Worm (Caenorhabditis elegans) whole organism, young adult: ENCODE results near the gene vps-53.

ENCODE experiments used
- B0019.2 ChIP-seq: fragments of 200-800 bp; sonication (Bioruptor generic); conservative IDR thresholded peaks from 2 replicates; pipeline ENCODE4 v1.3.6; 2022; ENCODE audit warnings: missing genetic modification reagents, missing genetic modification characterization, missing compliant biosample characterization
- B0336.3 ChIP-seq: fragments of 200-800 bp; sonication (Bioruptor generic); IDR thresholded peaks from 2 replicates; pipeline ENCODE4 v1.3.6; 2022; ENCODE audit warnings: missing genetic modification characterization, missing compliant biosample characterization
- F23B12.7 ChIP-seq: sonication (generic microtip); optimal IDR thresholded peaks from 2 replicates; lab custom pipeline; 2017; ENCODE audit warnings: missing genetic modification characterization, mild to moderate bottlenecking, missing compliant biosample characterization, antibody characterized with exemption, moderate library complexity; ENCODE audit not compliant: insufficient read depth
- F37B4.10 ChIP-seq: fragments of 200-800 bp; sonication (Bioruptor generic); IDR thresholded peaks from 2 replicates; pipeline ENCODE4 v1.3.6; 2022; ENCODE audit warnings: missing genetic modification characterization, missing compliant biosample characterization
- F39B2.1 ChIP-seq: fragments of 200-800 bp; sonication (Bioruptor generic); IDR thresholded peaks from 2 replicates; pipeline ENCODE4 v1.3.6; 2022; ENCODE audit warnings: missing genetic modification reagents, missing genetic modification characterization, missing compliant biosample characterization
- F49E8.2 ChIP-seq: sonication (generic microtip); optimal IDR thresholded peaks from 3 replicates; lab custom pipeline; 2017; ENCODE audit warnings: missing genetic modification characterization, mild to moderate bottlenecking, missing compliant biosample characterization, antibody characterized with exemption, moderate library complexity; ENCODE audit not compliant: insufficient read depth
- F52B5.7 ChIP-seq: sonication (generic microtip); optimal IDR thresholded peaks from 2 replicates; lab custom pipeline; 2016; ENCODE audit warnings: mild to moderate bottlenecking, missing genetic modification characterization, missing compliant biosample characterization
- Y56A3A.18 ChIP-seq: fragments of 200-800 bp; sonication (Bioruptor generic); IDR thresholded peaks from 2 replicates; pipeline ENCODE4 v1.3.6; 2022; ENCODE audit warnings: missing genetic modification reagents, missing genetic modification characterization, missing compliant biosample characterization
- Y67H2A.10 ChIP-seq: fragments of 200-800 bp; sonication (Bioruptor generic); conservative IDR thresholded peaks from 2 replicates; pipeline ENCODE4 v1.3.6; 2022; ENCODE audit warnings: missing genetic modification reagents, missing genetic modification characterization, missing compliant biosample characterization
- Y95B8A.8 ChIP-seq: fragments of 200-800 bp; sonication (Bioruptor generic); IDR thresholded peaks from 2 replicates; pipeline ENCODE4 v1.3.6; 2022; ENCODE audit warnings: missing genetic modification reagents, missing genetic modification characterization, missing compliant biosample characterization
- ama-1 ChIP-seq, 3 experiments: fragments of 150-350 bp in 1 of 3; sonication (generic microtip) in 2 of 3; optimal IDR thresholded peaks; 2 replicates each; lab custom pipeline; 2014 to 2018; ENCODE audit warnings: missing biosample characterization in 2 of 3, missing genetic modification characterization in 2 of 3, missing genetic modification reagents in 2 of 3
- attf-3 ChIP-seq: fragments of 200-800 bp; sonication (Bioruptor generic); conservative IDR thresholded peaks from 2 replicates; pipeline ENCODE4 v1.3.6; 2022; ENCODE audit warnings: missing genetic modification reagents, missing genetic modification characterization, missing compliant biosample characterization
- attf-6 ChIP-seq: fragments of 200-800 bp; sonication (Bioruptor generic); IDR thresholded peaks from 2 replicates; pipeline ENCODE4 v1.3.6; 2022; ENCODE audit warnings: missing genetic modification reagents, missing genetic modification characterization, missing compliant biosample characterization
- cebp-2 ChIP-seq: fragments of 200-800 bp; sonication (Bioruptor generic); IDR thresholded peaks from 2 replicates; pipeline ENCODE4 v1.3.6; 2022; ENCODE audit warnings: missing genetic modification characterization, missing compliant biosample characterization
- ceh-100 ChIP-seq: fragments of 200-800 bp; sonication (Bioruptor generic); IDR thresholded peaks from 2 replicates; pipeline ENCODE4 v1.3.6; 2022; ENCODE audit warnings: missing genetic modification reagents, missing genetic modification characterization, missing compliant biosample characterization
- ceh-40 ChIP-seq: fragments of 200-800 bp; sonication (Bioruptor generic); IDR thresholded peaks from 2 replicates; pipeline ENCODE4 v1.3.6; 2022; ENCODE audit warnings: missing genetic modification characterization, missing compliant biosample characterization
- ceh-58 ChIP-seq: fragments of 200-800 bp; sonication (Bioruptor generic); IDR thresholded peaks from 2 replicates; pipeline ENCODE4 v1.3.6; 2022; ENCODE audit warnings: missing genetic modification characterization, missing compliant biosample characterization
- chd-7 ChIP-seq: sonication (generic microtip); optimal IDR thresholded peaks from 2 replicates; lab custom pipeline; 2016; ENCODE audit warnings: mild to moderate bottlenecking, missing genetic modification characterization, moderate library complexity, missing compliant biosample characterization
- dpff-1 ChIP-seq: sonication (generic microtip); optimal IDR thresholded peaks from 2 replicates; lab custom pipeline; 2017; ENCODE audit warnings: mild to moderate bottlenecking, missing genetic modification characterization, missing compliant biosample characterization
- egl-18 ChIP-seq: fragments of 200-800 bp; sonication (Bioruptor generic); IDR thresholded peaks from 2 replicates; pipeline ENCODE4 v1.3.6; 2022; ENCODE audit warnings: missing genetic modification reagents, missing genetic modification characterization, missing compliant biosample characterization
- egl-44 ChIP-seq: fragments of 200-800 bp; sonication (Bioruptor generic); IDR thresholded peaks from 2 replicates; pipeline ENCODE4 v1.3.6; 2022; ENCODE audit warnings: missing genetic modification reagents, missing genetic modification characterization, missing compliant biosample characterization
- ekl-4 ChIP-seq: fragments of 200-800 bp; sonication (Bioruptor generic); IDR thresholded peaks from 2 replicates; pipeline ENCODE4 v1.3.6; 2022; ENCODE audit warnings: missing genetic modification reagents, missing genetic modification characterization, missing compliant biosample characterization
- ets-4 ChIP-seq: fragments of 200-800 bp; sonication (Bioruptor generic); optimal IDR thresholded peaks from 2 replicates; lab custom pipeline; 2018; ENCODE audit warnings: mild to moderate bottlenecking, missing genetic modification characterization, missing compliant biosample characterization
- gei-17 ChIP-seq: fragments of 200-800 bp; sonication (Bioruptor generic); optimal IDR thresholded peaks from 2 replicates; lab custom pipeline; 2018; ENCODE audit warnings: mild to moderate bottlenecking, missing genetic modification characterization, missing compliant biosample characterization
- him-1 ChIP-seq: sonication (generic microtip); optimal IDR thresholded peaks from 2 replicates; lab custom pipeline; 2016; ENCODE audit warnings: missing genotype, missing genetic modification reagents, missing genetic modification characterization, missing compliant biosample characterization
- hsf-1 ChIP-seq: fragments of 200-800 bp; sonication (Bioruptor generic); IDR thresholded peaks from 2 replicates; pipeline ENCODE4 v1.3.6; 2022; ENCODE audit warnings: missing genetic modification reagents, missing genetic modification characterization, missing compliant biosample characterization
- lag-1 ChIP-seq: fragments of 200-800 bp; sonication (Bioruptor generic); IDR thresholded peaks from 2 replicates; pipeline ENCODE4 v1.3.6; 2022; ENCODE audit warnings: missing genetic modification reagents, missing genetic modification characterization, missing compliant biosample characterization
- let-526 ChIP-seq: fragments of 200-800 bp; sonication (Bioruptor generic); IDR thresholded peaks from 2 replicates; pipeline ENCODE4 v1.3.6; 2022; ENCODE audit warnings: missing genetic modification reagents, missing genetic modification characterization, missing compliant biosample characterization
- let-607 ChIP-seq, 2 experiments: fragments of 200-800 bp in 1 of 2; sonication (Bioruptor generic) in 1 of 2; sonication (generic microtip) in 1 of 2; optimal IDR thresholded peaks; 2 replicates each; lab custom pipeline; 2016 to 2018; ENCODE audit warnings: mild to moderate bottlenecking in 2 of 2, missing compliant biosample characterization in 2 of 2, missing genetic modification characterization in 2 of 2, moderate library complexity in 2 of 2, missing genotype in 1 of 2
- lir-1 ChIP-seq: fragments of 200-800 bp; sonication (Bioruptor generic); conservative IDR thresholded peaks from 2 replicates; pipeline ENCODE4 v1.3.6; 2022; ENCODE audit warnings: missing genetic modification reagents, missing genetic modification characterization, missing compliant biosample characterization
- lsl-1 ChIP-seq: fragments of 200-800 bp; sonication (Bioruptor generic); optimal IDR thresholded peaks from 2 replicates; lab custom pipeline; 2018; ENCODE audit warnings: mild to moderate bottlenecking, missing genetic modification characterization, moderate library complexity, missing compliant biosample characterization
- lsy-27 ChIP-seq: sonication (generic microtip); optimal IDR thresholded peaks from 2 replicates; lab custom pipeline; 2017; ENCODE audit warnings: missing genetic modification characterization, mild to moderate bottlenecking, missing compliant biosample characterization, antibody characterized with exemption, missing genotype, borderline replicate concordance; ENCODE audit not compliant: insufficient read depth
- madf-6 ChIP-seq: fragments of 200-800 bp; sonication (Bioruptor generic); IDR thresholded peaks from 2 replicates; pipeline ENCODE4 v1.3.6; 2022; ENCODE audit warnings: missing genetic modification reagents, missing genetic modification characterization, missing compliant biosample characterization
- mxl-1 ChIP-seq: sonication (generic microtip); optimal IDR thresholded peaks from 2 replicates; lab custom pipeline; 2016; ENCODE audit warnings: missing genetic modification characterization, missing compliant biosample characterization
- nfya-1 ChIP-seq: sonication (generic microtip); optimal IDR thresholded peaks from 2 replicates; lab custom pipeline; 2017; ENCODE audit warnings: antibody characterized with exemption, missing compliant biosample characterization, missing genetic modification characterization, borderline replicate concordance; ENCODE audit not compliant: insufficient read depth
- nfya-2 ChIP-seq: fragments of 200-800 bp; sonication (Bioruptor generic); IDR thresholded peaks from 2 replicates; pipeline ENCODE4 v1.3.6; 2022; ENCODE audit warnings: missing genetic modification reagents, missing genetic modification characterization, missing compliant biosample characterization
- sdz-38 ChIP-seq: sonication (generic microtip); optimal IDR thresholded peaks from 2 replicates; lab custom pipeline; 2016; ENCODE audit warnings: missing genotype, missing genetic modification characterization, missing compliant biosample characterization
- snpc-3.4 ChIP-seq: sonication (generic microtip); optimal IDR thresholded peaks from 2 replicates; lab custom pipeline; 2017; ENCODE audit warnings: missing genetic modification characterization, mild to moderate bottlenecking, missing compliant biosample characterization, antibody characterized with exemption, moderate library complexity, missing genotype, missing genetic modification reagents
- snpc-4 ChIP-seq, 5 experiments: fragments of 150-350 bp in 1 of 5; sonication (generic microtip) in 4 of 5; optimal IDR thresholded peaks; 2 replicates each; lab custom pipeline; 2014 to 2018; ENCODE audit warnings: missing genetic modification characterization in 5 of 5, missing biosample characterization in 3 of 5, antibody characterized with exemption in 2 of 5, mild to moderate bottlenecking in 2 of 5, missing compliant biosample characterization in 2 of 5, missing genotype in 2 of 5, moderate library complexity in 2 of 5, missing genetic modification reagents in 1 of 5
- sptf-2 ChIP-seq: fragments of 200-800 bp; sonication (Bioruptor generic); optimal IDR thresholded peaks from 2 replicates; lab custom pipeline; 2018; ENCODE audit warnings: mild to moderate bottlenecking, missing genetic modification characterization, missing compliant biosample characterization
- tbp1 ChIP-seq: fragments of 200-800 bp; sonication (Bioruptor generic); optimal IDR thresholded peaks from 2 replicates; lab custom pipeline; 2018; ENCODE audit warnings: mild to moderate bottlenecking, missing genetic modification characterization, missing compliant biosample characterization
- tbx-9 ChIP-seq: sonication (generic microtip); optimal IDR thresholded peaks from 2 replicates; lab custom pipeline; 2016; ENCODE audit warnings: borderline replicate concordance, missing genetic modification characterization, inconsistent platforms, missing compliant biosample characterization
- unc-130 ChIP-seq: sonication (generic microtip); optimal IDR thresholded peaks from 2 replicates; lab custom pipeline; 2016; ENCODE audit warnings: missing genetic modification reagents, missing genetic modification characterization, missing compliant biosample characterization
- xnd-1 ChIP-seq: sonication (generic microtip); optimal IDR thresholded peaks from 2 replicates; lab custom pipeline; 2016; ENCODE audit warnings: missing genotype, missing genetic modification reagents, missing genetic modification characterization, missing compliant biosample characterization
- ztf-25 ChIP-seq: fragments of 200-800 bp; sonication (Bioruptor generic); IDR thresholded peaks from 2 replicates; pipeline ENCODE4 v1.3.6; 2022; ENCODE audit warnings: missing genetic modification reagents, missing genetic modification characterization, missing compliant biosample characterization
- ztf-26 ChIP-seq: sonication (generic microtip); optimal IDR thresholded peaks from 2 replicates; lab custom pipeline; 2017; ENCODE audit warnings: missing genetic modification characterization, missing compliant biosample characterization
- ztf-28 ChIP-seq: fragments of 200-800 bp; sonication (Bioruptor generic); IDR thresholded peaks from 2 replicates; pipeline ENCODE4 v1.3.6; 2022; ENCODE audit warnings: missing genetic modification reagents, missing genetic modification characterization, missing compliant biosample characterization

The vps-53 gene

DNA sequence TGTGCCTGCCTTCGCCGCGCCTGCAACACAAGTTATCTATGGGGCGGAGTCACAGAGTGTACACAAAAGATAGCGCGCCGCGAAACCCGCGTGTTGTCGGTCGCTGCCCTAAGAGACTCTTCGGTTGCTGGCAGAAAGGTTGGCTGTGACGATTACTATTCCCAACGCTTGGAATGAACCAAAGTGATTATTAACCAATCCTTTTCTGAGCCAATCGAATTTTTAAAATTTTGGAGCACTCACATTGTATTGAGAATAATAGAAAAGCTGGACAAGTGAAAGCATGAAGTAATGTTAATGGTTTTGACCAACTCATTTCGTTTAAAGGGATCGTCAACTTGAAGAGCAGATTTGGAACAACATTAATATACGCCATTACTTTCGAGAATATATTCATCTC, 40.1 kb downstream of the vps-53 start (continued):
- TF ChIP-seq tbx-9 (tag; lab: Kevin White, UChicago) (no peak), F23B12.7 (tag; lab: Kevin White, UChicago) (peak; percentile 84), Y56A3A.18 (GFP tag; lab: Robert Waterston, UW) (peak; percentile 78; the same call in 1 of the 2 replicates), unc-130 (GFP tag; lab: Kevin White, UChicago) (no peak), F49E8.2 (tag; lab: Kevin White, UChicago) (peak; percentile 67), chd-7 (tag; lab: Kevin White, UChicago) (no peak), tbp1 (GFP tag; lab: Kevin White, UChicago) (peak; percentile 81), ets-4 (no peak), ceh-40 (no peak), ztf-28 (no peak), mxl-1 (tag; lab: Kevin White, UChicago) (no peak), attf-3 (GFP tag; lab: Robert Waterston, UW) (no peak), sdz-38 (no peak), let-607 (tag; optimal IDR thresholded peaks at IDR 0.05; lab: Kevin White, UChicago) (no peak), snpc-3.4 (peak; percentile 97), hsf-1 (0 out of 2 replicates have a peak, but pooled peaks have one; percentile 26), ceh-100 (no peak), lir-1 (no peak), snpc-4 (GFP tag; optimal IDR thresholded peaks at IDR 0.05; lab: Kevin White, UChicago) (peak; percentile 98), snpc-4 (tag; optimal IDR thresholded peaks at IDR 0.05; lab: Kevin White, UChicago) (peak; percentile 98 to 100 (median 99)), Y95B8A.8 (GFP tag; lab: Robert Waterston, UW) (peak; percentile 62; the same call in 1 of the 2 replicates), nfya-2 (GFP tag; lab: Robert Waterston, UW) (no peak), madf-6 (GFP tag; lab: Robert Waterston, UW) (peak; percentile 92), ztf-26 (tag; lab: Kevin White, UChicago) (peak; percentile 46), dpff-1 (tag; lab: Kevin White, UChicago) (no peak), egl-44 (GFP tag; lab: Robert Waterston, UW) (no peak), nfya-1 (tag; lab: Kevin White, UChicago) (no peak), attf-6 (peak; percentile 87), lsl-1 (GFP tag; lab: Kevin White, UChicago) (peak; percentile 77), F37B4.10 (GFP tag; lab: Robert Waterston, UW) (no peak), egl-18 (no peak), ekl-4 (no peak; the same call in none of the 2 replicates), him-1 (peak; percentile 97), B0336.3 (GFP tag; lab: Robert Waterston, UW) (peak; percentile 87), F52B5.7 (tag; lab: Kevin White, UChicago) (no peak), xnd-1 (peak; percentile 62), ztf-25 (GFP tag; lab: Robert Waterston, UW) (no peak), F39B2.1 (GFP tag; lab: Robert Waterston, UW) (0 out of 2 replicates have a peak, but pooled peaks have one; percentile 55), Y67H2A.10 (GFP tag; lab: Robert Waterston, UW) (no peak), ama-1 (optimal IDR thresholded peaks at IDR 0.05; lab: Kevin White, UChicago) (peak; percentile 95), ama-1 (GFP tag; optimal IDR thresholded peaks at IDR 0.05; lab: Kevin White, UChicago) (no peak), lag-1 (GFP tag; lab: Robert Waterston, UW) (no peak), ceh-58 (GFP tag; lab: Robert Waterston, UW) (no peak), lsy-27 (tag; lab: Kevin White, UChicago) (peak; percentile 17), B0019.2 (GFP tag; lab: Robert Waterston, UW) (no peak), gei-17 (GFP tag; lab: Kevin White, UChicago) (no peak), cebp-2 (no peak), sptf-2 (no peak), let-526 (GFP tag; lab: Robert Waterston, UW) (no peak)
